Fruit fly (Drosophila melanogaster): Measurements from ENCODE around the gene CG6765.

Gene CG6765

dm6 chr3L:8524816-8525625 is 12.5 kb downstream of the CG6765 start, which contains the start of the genes GstO1 and foi (continued):
- TF ChIP-seq Stat92E (GFP tag; optimal IDR thresholded peaks at IDR 0.05) (no peak), cg (GFP tag; optimal IDR thresholded peaks at IDR 0.05) (no peak), Dad (GFP tag; optimal IDR thresholded peaks at IDR 0.05) (no peak), ftz-f1 (GFP tag; optimal IDR thresholded peaks at IDR 0.05) (no peak), Camta (GFP tag; optimal IDR thresholded peaks at IDR 0.05) (no peak), CTCF (GFP tag; optimal IDR thresholded peaks at IDR 0.05) (peak; percentile 6), CG17829 (tag; optimal IDR thresholded peaks at IDR 0.05) (peak; percentile 68), nmo (GFP tag; optimal IDR thresholded peaks at IDR 0.05) (peak; percentile 65), en (GFP tag; optimal IDR thresholded peaks at IDR 0.05) (no peak), CG6765 (GFP tag; optimal IDR thresholded peaks at IDR 0.05) (peak; percentile 44), CG15601 (tag; optimal IDR thresholded peaks at IDR 0.05) (peak; percentile 14), CG17186 (GFP tag; optimal IDR thresholded peaks at IDR 0.05) (peak; percentile 18), CG1647 (GFP tag; optimal IDR thresholded peaks at IDR 0.05) (no peak), phol (tag; optimal IDR thresholded peaks at IDR 0.05) (peak; percentile 63), BEAF-32 (GFP tag; optimal IDR thresholded peaks at IDR 0.05) (peak; percentile 96), luna (GFP tag; optimal IDR thresholded peaks at IDR 0.05) (no peak), Fer2 (tag; optimal IDR thresholded peaks at IDR 0.05) (no peak), CG1529 (GFP tag; optimal IDR thresholded peaks at IDR 0.05) (no peak), pho (GFP tag; optimal IDR thresholded peaks at IDR 0.05) (no peak), CG2712 (tag; optimal IDR thresholded peaks at IDR 0.05) (peak; percentile 64), Trl (optimal IDR thresholded peaks at IDR 0.05) (no peak), Trl (GFP tag; optimal IDR thresholded peaks at IDR 0.05) (no peak), Hr39 (optimal IDR thresholded peaks at IDR 0.05) (no peak), Nf-YA (GFP tag; IDR thresholded peaks at IDR 0.05) (no peak), CG12071 (GFP tag; optimal IDR thresholded peaks at IDR 0.05) (no peak), Dip3 (GFP tag; optimal IDR thresholded peaks at IDR 0.05) (no peak), onecut (GFP tag; IDR thresholded peaks at IDR 0.05) (peak; percentile 54; the same call in 1 of the 2 replicates), sd (tag; optimal IDR thresholded peaks at IDR 0.05) (no peak), CG42726 (GFP tag; IDR thresholded peaks at IDR 0.05; ENCODE audit: partially characterized antibody) (peak; percentile 98), CG31388 (GFP tag; optimal IDR thresholded peaks at IDR 0.05) (no peak), NfI (GFP tag; optimal IDR thresholded peaks at IDR 0.05) (peak; percentile 10), CG7556 (GFP tag; optimal IDR thresholded peaks at IDR 0.05) (no peak), CG1792 (GFP tag; optimal IDR thresholded peaks at IDR 0.05) (no peak), CG9876 (GFP tag; optimal IDR thresholded peaks at IDR 0.05) (no peak), ara (GFP tag; IDR thresholded peaks at IDR 0.05) (no peak), CG11247 (GFP tag; IDR thresholded peaks at IDR 0.05) (peak; percentile 54), usp (GFP tag; optimal IDR thresholded peaks at IDR 0.05) (no peak), chinmo (GFP tag; IDR thresholded peaks at IDR 0.05; ENCODE audit: partially characterized antibody) (peak; percentile 98), tap (tag; optimal IDR thresholded peaks at IDR 0.05) (no peak), HLH4C (GFP tag; IDR thresholded peaks at IDR 0.05; ENCODE audit: partially characterized antibody) (peak; percentile 100), Drgx (GFP tag; IDR thresholded peaks at IDR 0.05) (no peak), CG11504 (tag; optimal IDR thresholded peaks at IDR 0.05) (no peak), CG30020 (tag; optimal IDR thresholded peaks at IDR 0.05) (peak; percentile 46), fru (optimal IDR thresholded peaks at IDR 0.05) (no peak), jumu (GFP tag; optimal IDR thresholded peaks at IDR 0.05) (no peak), CG8290 (GFP tag; optimal IDR thresholded peaks at IDR 0.05) (peak; percentile 29), CG8290 (tag; optimal IDR thresholded peaks at IDR 0.05) (peak in 1 of 2 experiments; percentile 73), sens (GFP tag) (no peak), ro (GFP tag; IDR thresholded peaks at IDR 0.05) (no peak), kay (GFP tag; optimal IDR thresholded peaks at IDR 0.05) (no peak), Ravus (GFP tag; IDR thresholded peaks at IDR 0.05) (no peak), ase (GFP tag; IDR thresholded peaks at IDR 0.05) (no peak)

Measured in whole organism, embryonic.